Fruit fly (Drosophila melanogaster) whole organism, adult: ENCODE data around the gene pelo.

Experiments used
- CG12768 ChIP-seq: fragments of 200-800 bp; sonication (Bioruptor generic); optimal IDR thresholded peaks from 2 replicates; lab custom pipeline; 2017; ENCODE audit warnings: missing biosample characterization, missing genetic modification characterization, mild to moderate bottlenecking, moderate library complexity, missing genetic modification reagents
- ovo ChIP-seq: fragments of 200-800 bp; sonication (Bioruptor generic); optimal IDR thresholded peaks from 2 replicates; lab custom pipeline; 2016; ENCODE audit warnings: missing biosample characterization, missing genetic modification characterization
- tj ChIP-seq: fragments of 200-800 bp; sonication (Bioruptor generic); optimal IDR thresholded peaks from 3 replicates; lab custom pipeline; 2017; ENCODE audit warnings: missing biosample characterization, mild to moderate bottlenecking, missing genetic modification characterization, moderate library complexity

DNA sequence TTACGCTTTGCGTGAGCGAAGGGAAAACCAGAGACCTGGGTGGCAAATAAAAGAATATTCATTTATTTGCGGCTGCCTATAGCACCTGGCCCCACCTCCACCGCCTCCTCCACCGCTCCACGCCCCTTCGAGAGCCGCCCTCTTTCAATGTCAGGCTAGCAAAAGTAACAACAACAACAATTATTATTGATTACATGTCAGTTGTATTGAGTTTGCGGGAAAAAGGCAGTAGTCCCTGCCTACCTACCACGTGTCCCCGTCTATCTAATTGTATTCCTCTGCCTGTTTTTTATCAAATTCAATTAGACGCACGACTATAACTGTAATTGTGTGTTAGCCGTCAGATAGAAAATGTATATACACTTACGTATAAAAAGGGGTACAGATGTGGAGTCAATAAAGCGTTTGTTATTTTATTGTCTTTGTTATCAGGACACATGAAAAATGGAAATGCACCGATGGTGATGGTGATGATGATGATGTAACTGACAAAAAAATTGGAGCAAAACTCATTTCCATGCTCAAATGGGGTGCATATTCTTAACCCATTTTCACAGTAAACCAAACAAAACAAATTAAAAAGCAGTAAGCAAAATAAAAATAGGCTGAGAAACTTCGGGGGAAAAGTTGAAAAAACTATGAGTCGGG lies 9.9 kb upstream of the pelo start:
- TF ChIP-seq ovo = no peak
- TF ChIP-seq CG12768 (GFP tag; lab: Kevin White, UChicago) = no peak
- no peak for TF ChIP-seq tj
